Worm (Caenorhabditis elegans): ENCODE measurements around the gene lam-2.

The lam-2 gene

ce11 chrX:7155879-7156278, 4.8 kb upstream of the lam-2 start, which contains the start of gene C54D1.7:
Gene C54D1.7, minus strand, starts transcription at chrX:7156035.
- no peak for TF ChIP-seq nhr-129 (tag; optimal IDR thresholded peaks at IDR 0.05)
- TF ChIP-seq blmp-1 (tag; optimal IDR thresholded peaks at IDR 0.05; ENCODE audit: insufficient read depth) = no peak
- TF ChIP-seq nhr-12 (tag; optimal IDR thresholded peaks at IDR 0.05) = no peak
- no peak for TF ChIP-seq C34F6.9 (tag; optimal IDR thresholded peaks at IDR 0.05)
- no peak for TF ChIP-seq unc-39 (tag; optimal IDR thresholded peaks at IDR 0.05)
- no peak for TF ChIP-seq R02D3.7 (tag; optimal IDR thresholded peaks at IDR 0.05)
- TF ChIP-seq nhr-237 (tag; optimal IDR thresholded peaks at IDR 0.05) = no peak

ce11 chrX:7153460-7153859, 2.4 kb upstream of the lam-2 start:
- TF ChIP-seq ztf-1 (GFP tag; conservative IDR thresholded peaks at IDR 0.05) = no peak
- no peak for TF ChIP-seq mdl-1 (tag; optimal IDR thresholded peaks at IDR 0.05)
- TF ChIP-seq nhr-23 (tag; optimal IDR thresholded peaks at IDR 0.05) = no peak
- no peak for TF ChIP-seq dmd-4 (tag; optimal IDR thresholded peaks at IDR 0.05)
- TF ChIP-seq zag-1 (tag; optimal IDR thresholded peaks at IDR 0.05) = no peak
- TF ChIP-seq nhr-25 (tag; optimal IDR thresholded peaks at IDR 0.05) = no peak
- no peak for TF ChIP-seq unc-55 (GFP tag; optimal IDR thresholded peaks at IDR 0.05)
- TF ChIP-seq ceh-82 (tag; optimal IDR thresholded peaks at IDR 0.05) = no peak
- TF ChIP-seq lsy-2 (tag; optimal IDR thresholded peaks at IDR 0.05) = no peak
- no peak for TF ChIP-seq nhr-11 (tag; optimal IDR thresholded peaks at IDR 0.05)
- TF ChIP-seq R02D3.7 (tag; optimal IDR thresholded peaks at IDR 0.05) = no peak
- no peak for TF ChIP-seq unc-62 (GFP tag; optimal IDR thresholded peaks at IDR 0.05)
- TF ChIP-seq ama-1 (optimal IDR thresholded peaks at IDR 0.05) = no peak
- no peak for TF ChIP-seq nhr-12 (tag; optimal IDR thresholded peaks at IDR 0.05)
- peak; percentile 49 for TF ChIP-seq F13H6.1 (tag; optimal IDR thresholded peaks at IDR 0.05)
- TF ChIP-seq C34F6.9 (tag; optimal IDR thresholded peaks at IDR 0.05) = no peak
- peak; percentile 9 for TF ChIP-seq nhr-129 (tag; optimal IDR thresholded peaks at IDR 0.05)

- TF ChIP-seq C34F6.9 (tag; optimal IDR thresholded peaks at IDR 0.05) = no peak
- no peak for TF ChIP-seq lin-11 (tag; optimal IDR thresholded peaks at IDR 0.05)
- no peak for TF ChIP-seq Y55F3AM.14 (GFP tag; optimal IDR thresholded peaks at IDR 0.05)
- no peak for TF ChIP-seq nhr-21 (tag; optimal IDR thresholded peaks at IDR 0.05)
- no peak for TF ChIP-seq egl-27 (tag; optimal IDR thresholded peaks at IDR 0.05)
- no peak for TF ChIP-seq snpc-4 (tag; optimal IDR thresholded peaks at IDR 0.05)
- TF ChIP-seq F13H6.1 (tag; optimal IDR thresholded peaks at IDR 0.05) = no peak
- no peak for TF ChIP-seq ZK546.5 (tag; optimal IDR thresholded peaks at IDR 0.05)
- no peak for TF ChIP-seq alr-1 (tag; optimal IDR thresholded peaks at IDR 0.05)
Measured at ce11 chrX:7151976-7152528, 1.0 kb upstream of the lam-2 start.

- no peak for TF ChIP-seq lin-11 (tag; optimal IDR thresholded peaks at IDR 0.05)
Measured at ce11 chrX:7149670-7150069, 1.4 kb downstream of the lam-2 start.

- TF ChIP-seq F13H6.1 (tag; optimal IDR thresholded peaks at IDR 0.05) = no peak
Measured at ce11 chrX:7143515-7143914, 7.5 kb downstream of the lam-2 start, which contains the start of gene alh-10. Gene alh-10, minus strand, starts transcription at chrX:7143641.

- TF ChIP-seq fos-1 (tag; optimal IDR thresholded peaks at IDR 0.05) (peak; percentile 3), ZK546.5 (tag; optimal IDR thresholded peaks at IDR 0.05) (no peak)
Measured at ce11 chrX:7140682-7141254, 10.3 kb downstream of the lam-2 start.

ce11 chrX:7139614-7140013, 11.4 kb downstream of the lam-2 start, which contains the start of gene clec-86:
Gene clec-86, plus strand, starts transcription at chrX:7139875.
- TF ChIP-seq nhr-11 (tag; optimal IDR thresholded peaks at IDR 0.05) (no peak), ceh-16 (tag; optimal IDR thresholded peaks at IDR 0.05) (no peak), fos-1 (tag; optimal IDR thresholded peaks at IDR 0.05) (peak; percentile 3)

Data from whole organism, L2 larva.